Worm (Caenorhabditis elegans): Measurements from ENCODE around the gene C23F12.3.

The C23F12.3 gene

ce11 chrX:9417326-9417725 lies 25.9 kb downstream of the C23F12.3 start:
- no peak for TF ChIP-seq nhr-6 (tag; optimal IDR thresholded peaks at IDR 0.05)
- no peak for TF ChIP-seq aly-2 (tag; optimal IDR thresholded peaks at IDR 0.05)
- TF ChIP-seq ztf-11 (tag; optimal IDR thresholded peaks at IDR 0.05) = no peak
- TF ChIP-seq sma-9 (GFP tag; optimal IDR thresholded peaks at IDR 0.05) = no peak
- TF ChIP-seq sma-9 (tag; optimal IDR thresholded peaks at IDR 0.05) = no peak
- TF ChIP-seq fos-1 (tag; optimal IDR thresholded peaks at IDR 0.05) = no peak
- TF ChIP-seq elt-3 (tag; optimal IDR thresholded peaks at IDR 0.05) = no peak
- TF ChIP-seq lin-11 (tag; optimal IDR thresholded peaks at IDR 0.05) = no peak
- no peak for TF ChIP-seq ceh-82 (tag; optimal IDR thresholded peaks at IDR 0.05)
- TF ChIP-seq sma-3 (GFP tag; optimal IDR thresholded peaks at IDR 0.05) = no peak
- TF ChIP-seq sem-4 (tag; optimal IDR thresholded peaks at IDR 0.05) = no peak
- TF ChIP-seq ztf-4 (tag; optimal IDR thresholded peaks at IDR 0.05) = no peak
- TF ChIP-seq egl-27 (tag; optimal IDR thresholded peaks at IDR 0.05) = no peak
- no peak for TF ChIP-seq ama-1 (optimal IDR thresholded peaks at IDR 0.05)
- no peak for TF ChIP-seq ceh-16 (tag; optimal IDR thresholded peaks at IDR 0.05)
- no peak for TF ChIP-seq unc-55 (GFP tag; optimal IDR thresholded peaks at IDR 0.05)
- TF ChIP-seq nhr-10 (tag; optimal IDR thresholded peaks at IDR 0.05) = no peak
- TF ChIP-seq unc-62 (GFP tag; optimal IDR thresholded peaks at IDR 0.05) = no peak

DNA sequence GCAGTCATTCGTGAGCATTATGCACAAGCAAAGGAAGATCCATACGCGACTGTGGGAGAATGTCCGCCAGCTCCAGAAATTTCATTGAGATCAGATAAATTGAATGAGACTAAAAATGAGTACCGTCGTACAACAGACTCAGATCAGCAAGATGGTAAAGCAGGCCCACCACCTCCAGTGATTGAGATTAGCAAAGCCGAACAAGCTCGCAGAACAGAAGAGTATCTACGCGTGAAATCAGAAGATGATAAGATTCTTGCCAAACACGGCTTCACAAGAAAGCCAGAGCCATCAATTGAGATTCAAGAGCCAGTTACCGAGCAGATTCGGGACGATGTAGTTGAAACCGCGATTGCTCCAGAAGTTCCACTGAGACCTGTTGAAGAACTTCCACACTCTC lies 26.5 kb downstream of the C23F12.3 start:
- TF ChIP-seq snpc-4 (tag; optimal IDR thresholded peaks at IDR 0.05) (no peak), peb-1 (tag; optimal IDR thresholded peaks at IDR 0.05) (no peak), elt-1 (tag; optimal IDR thresholded peaks at IDR 0.05) (no peak), mdl-1 (tag; optimal IDR thresholded peaks at IDR 0.05) (no peak), C34F6.9 (tag; optimal IDR thresholded peaks at IDR 0.05) (no peak), lin-39 (tag; optimal IDR thresholded peaks at IDR 0.05) (no peak), nhr-21 (tag; optimal IDR thresholded peaks at IDR 0.05) (no peak), unc-39 (tag; optimal IDR thresholded peaks at IDR 0.05) (no peak), nhr-237 (tag; optimal IDR thresholded peaks at IDR 0.05) (no peak), ceh-82 (tag; optimal IDR thresholded peaks at IDR 0.05) (no peak), ceh-16 (tag; optimal IDR thresholded peaks at IDR 0.05) (no peak), ztf-1 (GFP tag; conservative IDR thresholded peaks at IDR 0.05) (no peak), nhr-23 (tag; optimal IDR thresholded peaks at IDR 0.05) (no peak), fos-1 (tag; optimal IDR thresholded peaks at IDR 0.05) (no peak), dmd-4 (tag; optimal IDR thresholded peaks at IDR 0.05) (no peak)

ce11 chrX:9428059-9428458 lies 36.6 kb downstream of the C23F12.3 start, which contains the start of gene B0272.4:
B0272.4 (plus strand) TSS chrX:9428431.
- no peak for TF ChIP-seq peb-1 (tag; optimal IDR thresholded peaks at IDR 0.05)
- no peak for TF ChIP-seq F13H6.1 (tag; optimal IDR thresholded peaks at IDR 0.05)
- peak; percentile 44 for TF ChIP-seq gmeb-1 (tag; optimal IDR thresholded peaks at IDR 0.05)
- no peak for TF ChIP-seq nhr-11 (tag; optimal IDR thresholded peaks at IDR 0.05)
- no peak for TF ChIP-seq lsy-2 (tag; optimal IDR thresholded peaks at IDR 0.05)
- TF ChIP-seq sma-9 (GFP tag; optimal IDR thresholded peaks at IDR 0.05) = peak; percentile 5
- no peak for TF ChIP-seq sma-9 (tag; optimal IDR thresholded peaks at IDR 0.05)
- TF ChIP-seq ztf-11 (tag; optimal IDR thresholded peaks at IDR 0.05) = no peak
- no peak for TF ChIP-seq dmd-4 (tag; optimal IDR thresholded peaks at IDR 0.05)
- TF ChIP-seq nhr-129 (tag; optimal IDR thresholded peaks at IDR 0.05) = no peak
- no peak for TF ChIP-seq skn-1 (tag; optimal IDR thresholded peaks at IDR 0.05)
- TF ChIP-seq lin-13 (GFP tag; optimal IDR thresholded peaks at IDR 0.05) = no peak
- no peak for TF ChIP-seq ceh-82 (tag; optimal IDR thresholded peaks at IDR 0.05)
- no peak for TF ChIP-seq elt-1 (tag; optimal IDR thresholded peaks at IDR 0.05)
- TF ChIP-seq blmp-1 (tag; optimal IDR thresholded peaks at IDR 0.05; ENCODE audit: insufficient read depth) = no peak
- TF ChIP-seq mbf-1 (tag; optimal IDR thresholded peaks at IDR 0.05) = no peak
- no peak for TF ChIP-seq alr-1 (tag; optimal IDR thresholded peaks at IDR 0.05)
- TF ChIP-seq mab-5 (tag; optimal IDR thresholded peaks at IDR 0.05) = no peak
- TF ChIP-seq ztf-1 (GFP tag; conservative IDR thresholded peaks at IDR 0.05) = no peak
- TF ChIP-seq fos-1 (tag; optimal IDR thresholded peaks at IDR 0.05) = peak; percentile 95
- no peak for TF ChIP-seq ceh-16 (tag; optimal IDR thresholded peaks at IDR 0.05)
- no peak for TF ChIP-seq unc-62 (GFP tag; optimal IDR thresholded peaks at IDR 0.05)
- TF ChIP-seq nhr-25 (tag; optimal IDR thresholded peaks at IDR 0.05) = no peak
- TF ChIP-seq nhr-237 (tag; optimal IDR thresholded peaks at IDR 0.05) = no peak
- TF ChIP-seq elt-3 (tag; optimal IDR thresholded peaks at IDR 0.05) = no peak
- no peak for TF ChIP-seq R02D3.7 (tag; optimal IDR thresholded peaks at IDR 0.05)
- no peak for TF ChIP-seq sem-4 (tag; optimal IDR thresholded peaks at IDR 0.05)
- TF ChIP-seq snpc-4 (tag; optimal IDR thresholded peaks at IDR 0.05) = no peak
- no peak for TF ChIP-seq nhr-6 (tag; optimal IDR thresholded peaks at IDR 0.05)
- TF ChIP-seq zag-1 (tag; optimal IDR thresholded peaks at IDR 0.05) = no peak
- no peak for TF ChIP-seq unc-39 (tag; optimal IDR thresholded peaks at IDR 0.05)
- no peak for TF ChIP-seq nhr-77 (tag; optimal IDR thresholded peaks at IDR 0.05)
- TF ChIP-seq nhr-23 (tag; optimal IDR thresholded peaks at IDR 0.05) = no peak
- no peak for TF ChIP-seq nhr-12 (tag; optimal IDR thresholded peaks at IDR 0.05)
- TF ChIP-seq sma-3 (GFP tag; optimal IDR thresholded peaks at IDR 0.05) = no peak
- TF ChIP-seq crh-2 (tag; optimal IDR thresholded peaks at IDR 0.05) = peak; percentile 35
- TF ChIP-seq egl-27 (tag; optimal IDR thresholded peaks at IDR 0.05) = no peak

All from whole organism, L2 larva.